Fruit fly (Drosophila melanogaster) whole organism, embryonic: Measurements from ENCODE around the gene Cpr62Ba.

Experiments
- CG10462 ChIP-seq: fragments of 200-800 bp; sonication (Bioruptor generic); optimal IDR thresholded peaks from 2 replicates; lab custom pipeline; 2016; ENCODE audit warnings: missing biosample characterization, missing genetic modification characterization
- CG12299 ChIP-seq: fragments of 200-800 bp; sonication (Bioruptor generic); optimal IDR thresholded peaks from 2 replicates; lab custom pipeline; 2018; ENCODE audit warnings: missing biosample characterization, mild to moderate bottlenecking, missing genetic modification characterization
- CG13296 ChIP-seq: fragments of 200-800 bp; sonication (Bioruptor generic); optimal IDR thresholded peaks from 3 replicates; lab custom pipeline; 2018; ENCODE audit warnings: missing biosample characterization, mild to moderate bottlenecking, missing genetic modification characterization
- CG13894 ChIP-seq: fragments of 200-800 bp; sonication (Bioruptor generic); optimal IDR thresholded peaks from 3 replicates; lab custom pipeline; 2018; ENCODE audit warnings: missing biosample characterization, mild to moderate bottlenecking, missing genetic modification characterization, moderate library complexity
- CG15479 ChIP-seq: fragments of 200-800 bp; sonication (Bioruptor generic); optimal IDR thresholded peaks from 3 replicates; lab custom pipeline; 2019; ENCODE audit warnings: missing biosample characterization, mild to moderate bottlenecking, missing genetic modification characterization, moderate library complexity
- CG1603 ChIP-seq: fragments of 200-800 bp; sonication (Bioruptor generic); optimal IDR thresholded peaks from 2 replicates; lab custom pipeline; 2019; ENCODE audit warnings: missing biosample characterization, mild to moderate bottlenecking, missing genetic modification characterization, moderate library complexity
- CG16813 ChIP-seq: fragments of 200-800 bp; sonication (Bioruptor generic); IDR thresholded peaks from 3 replicates; pipeline ENCODE4 v1.3.6; 2022; ENCODE audit warnings: missing biosample characterization, missing genetic modification characterization; ENCODE audit not compliant: partially characterized antibody
- CG17359 ChIP-seq: fragments of 200-800 bp; sonication (Bioruptor generic); optimal IDR thresholded peaks from 3 replicates; lab custom pipeline; 2018; ENCODE audit warnings: missing biosample characterization, mild to moderate bottlenecking, missing genetic modification characterization, moderate library complexity
- CG32772 ChIP-seq: fragments of 200-800 bp; sonication (Bioruptor generic); IDR thresholded peaks from 2 replicates; pipeline ENCODE4 v1.3.6; 2022; ENCODE audit warnings: missing biosample characterization, missing genetic modification characterization
- CG7357 ChIP-seq: fragments of 200-800 bp; sonication (Bioruptor generic); IDR thresholded peaks from 3 replicates; pipeline ENCODE4 v1.3.6; 2022; ENCODE audit warnings: missing biosample characterization, missing genetic modification characterization
- CG7928 ChIP-seq: fragments of 200-800 bp; sonication (Bioruptor generic); optimal IDR thresholded peaks from 2 replicates; lab custom pipeline; 2017; ENCODE audit warnings: missing biosample characterization, mild to moderate bottlenecking, missing genetic modification characterization
- CG7987 ChIP-seq: fragments of 200-800 bp; sonication (Bioruptor generic); optimal IDR thresholded peaks from 2 replicates; lab custom pipeline; 2018; ENCODE audit warnings: missing biosample characterization, mild to moderate bottlenecking, missing genetic modification characterization, moderate library complexity
- CG9797 ChIP-seq: fragments of 200-800 bp; sonication (Bioruptor generic); optimal IDR thresholded peaks from 3 replicates; lab custom pipeline; 2018; ENCODE audit warnings: missing biosample characterization, mild to moderate bottlenecking, missing genetic modification characterization
- CG9876 ChIP-seq: fragments of 200-800 bp; sonication (Bioruptor generic); optimal IDR thresholded peaks from 2 replicates; lab custom pipeline; 2016; ENCODE audit warnings: missing biosample characterization, missing genetic modification characterization
- CkIIα-i1 ChIP-seq: fragments of 200-800 bp; sonication (Bioruptor generic); IDR thresholded peaks from 2 replicates; pipeline ENCODE4 v1.3.6; 2022; ENCODE audit warnings: missing biosample characterization, missing genetic modification characterization
- CrebB ChIP-seq: fragments of 200-800 bp; sonication (Bioruptor generic); optimal IDR thresholded peaks from 3 replicates; lab custom pipeline; 2018; ENCODE audit warnings: missing biosample characterization, mild to moderate bottlenecking, missing genetic modification characterization
- D19A ChIP-seq: fragments of 200-800 bp; optimal IDR thresholded peaks from 3 replicates; lab custom pipeline; 2019; ENCODE audit warnings: missing biosample characterization, mild to moderate bottlenecking, missing genetic modification characterization, moderate library complexity
- HLHmδ ChIP-seq: fragments of 200-800 bp; sonication (Bioruptor generic); optimal IDR thresholded peaks from 2 replicates; lab custom pipeline; 2018; ENCODE audit warnings: missing biosample characterization, mild to moderate bottlenecking, missing genetic modification characterization, moderate library complexity
- HmgZ ChIP-seq: fragments of 200-800 bp; sonication (Bioruptor generic); optimal IDR thresholded peaks from 2 replicates; lab custom pipeline; 2018; ENCODE audit warnings: missing biosample characterization, mild to moderate bottlenecking, missing genetic modification characterization
- Kr ChIP-seq: fragments of 200-800 bp; sonication (Bioruptor generic); optimal IDR thresholded peaks from 2 replicates; lab custom pipeline; 2017; ENCODE audit warnings: missing biosample characterization, mild to moderate bottlenecking, missing genetic modification characterization
- Meics ChIP-seq: fragments of 200-800 bp; sonication (Bioruptor generic); optimal IDR thresholded peaks from 2 replicates; lab custom pipeline; 2017; ENCODE audit warnings: missing biosample characterization, mild to moderate bottlenecking, missing genetic modification characterization
- Mes4 ChIP-seq: fragments of 200-800 bp; sonication (Bioruptor generic); optimal IDR thresholded peaks from 2 replicates; lab custom pipeline; 2016; ENCODE audit warnings: missing biosample characterization, missing genetic modification characterization
- Nf-YB ChIP-seq: fragments of 200-800 bp; sonication (Bioruptor generic); optimal IDR thresholded peaks from 3 replicates; lab custom pipeline; 2019; ENCODE audit warnings: missing biosample characterization, mild to moderate bottlenecking, missing genetic modification characterization, moderate library complexity
- Optix ChIP-seq: fragments of 200-800 bp; sonication (Bioruptor generic); IDR thresholded peaks from 3 replicates; pipeline ENCODE4 v1.3.6; 2022; ENCODE audit warnings: missing biosample characterization, missing genetic modification characterization
- Poxn ChIP-seq: fragments of 200-800 bp; sonication (Bioruptor generic); IDR thresholded peaks from 2 replicates; pipeline ENCODE4 v1.3.6; 2022; ENCODE audit warnings: missing biosample characterization, missing genetic modification characterization
- TFAM ChIP-seq: fragments of 200-800 bp; sonication (Bioruptor generic); optimal IDR thresholded peaks from 2 replicates; lab custom pipeline; 2017; ENCODE audit warnings: missing biosample characterization, missing genetic modification characterization, inconsistent platforms
- bigmax ChIP-seq: fragments of 200-800 bp; sonication (Bioruptor generic); optimal IDR thresholded peaks from 2 replicates; lab custom pipeline; 2018; ENCODE audit warnings: missing biosample characterization, mild to moderate bottlenecking, missing genetic modification characterization
- chif ChIP-seq, 2 experiments: fragments of 200-800 bp; sonication (Bioruptor generic); optimal IDR thresholded peaks; 3 replicates each; lab custom pipeline; 2016; ENCODE audit warnings: missing biosample characterization in 2 of 2, missing genetic modification characterization in 2 of 2
- crp ChIP-seq, 2 experiments: fragments of 200-800 bp; sonication (Bioruptor generic); optimal IDR thresholded peaks; 2 replicates in 1 of 2; 3 replicates in 1 of 2; lab custom pipeline; 2017; ENCODE audit warnings: missing biosample characterization in 2 of 2, missing genetic modification characterization in 2 of 2, mild to moderate bottlenecking in 1 of 2, moderate library complexity in 1 of 2
- danr ChIP-seq: fragments of 200-800 bp; sonication (Bioruptor generic); IDR thresholded peaks from 2 replicates; pipeline ENCODE4 v1.3.6; 2022; ENCODE audit warnings: missing biosample characterization, missing genetic modification characterization
- dati ChIP-seq: fragments of 200-800 bp; sonication (Bioruptor generic); IDR thresholded peaks from 2 replicates; pipeline ENCODE4 v1.3.6; 2022; ENCODE audit warnings: missing biosample characterization, missing genetic modification characterization
- dysf ChIP-seq: fragments of 200-800 bp; sonication (Bioruptor generic); IDR thresholded peaks from 3 replicates; pipeline ENCODE4 v1.3.6; 2022; ENCODE audit warnings: missing biosample characterization, missing genetic modification characterization
- ftz-f1 ChIP-seq: fragments of 200-800 bp; sonication (Bioruptor generic); optimal IDR thresholded peaks from 2 replicates; lab custom pipeline; 2016; ENCODE audit warnings: missing biosample characterization, missing genetic modification characterization
- knrl ChIP-seq: fragments of 200-800 bp; sonication (Bioruptor generic); IDR thresholded peaks from 3 replicates; pipeline ENCODE4 v1.3.6; 2022; ENCODE audit warnings: missing biosample characterization, missing genetic modification characterization; ENCODE audit not compliant: partially characterized antibody
- org-1 ChIP-seq: fragments of 200-800 bp; sonication (Bioruptor generic); optimal IDR thresholded peaks from 2 replicates; lab custom pipeline; 2017; ENCODE audit warnings: missing biosample characterization, missing genetic modification characterization
- otp ChIP-seq: fragments of 200-800 bp; sonication (Bioruptor generic); IDR thresholded peaks from 3 replicates; pipeline ENCODE4, ENCODE4 v1.3.6; 2022; ENCODE audit warnings: missing biosample characterization, missing genetic modification characterization
- pum ChIP-seq: fragments of 200-800 bp; sonication (Bioruptor generic); optimal IDR thresholded peaks from 2 replicates; lab custom pipeline; 2016; ENCODE audit warnings: missing biosample characterization, missing genetic modification characterization
- salm ChIP-seq: fragments of 200-800 bp; sonication (Bioruptor generic); optimal IDR thresholded peaks from 2 replicates; lab custom pipeline; 2018; ENCODE audit warnings: missing biosample characterization, mild to moderate bottlenecking, missing genetic modification characterization
- scrt ChIP-seq: fragments of 200-800 bp; sonication (Bioruptor generic); optimal IDR thresholded peaks from 2 replicates; lab custom pipeline; 2018; ENCODE audit warnings: missing biosample characterization, mild to moderate bottlenecking, missing genetic modification characterization, moderate library complexity
- sim ChIP-seq: fragments of 200-800 bp; sonication (Bioruptor generic); IDR thresholded peaks from 2 replicates; pipeline ENCODE4 v1.3.6; 2022; ENCODE audit warnings: missing biosample characterization, missing genetic modification characterization
- sima ChIP-seq: fragments of 200-800 bp; sonication (Bioruptor generic); optimal IDR thresholded peaks from 2 replicates; lab custom pipeline; 2016; ENCODE audit warnings: missing biosample characterization, missing genetic modification characterization
- slp2 ChIP-seq: fragments of 200-800 bp; sonication (Bioruptor generic); optimal IDR thresholded peaks from 2 replicates; lab custom pipeline; 2016; ENCODE audit warnings: missing biosample characterization, missing genetic modification characterization
- tin ChIP-seq: fragments of 200-800 bp; sonication (Bioruptor generic); optimal IDR thresholded peaks from 3 replicates; lab custom pipeline; 2016; ENCODE audit warnings: missing biosample characterization, missing genetic modification characterization
- tio ChIP-seq: fragments of 200-800 bp; sonication (Bioruptor generic); optimal IDR thresholded peaks from 2 replicates; lab custom pipeline; 2017; ENCODE audit warnings: missing biosample characterization, missing genetic modification characterization, inconsistent platforms
- tll ChIP-seq, 2 experiments: fragments of 200-800 bp in 1 of 2; fragments of >200 bp in 1 of 2; sonication (Bioruptor generic) in 1 of 2; optimal IDR thresholded peaks; 2 replicates each; lab custom pipeline; 2017 to 2019; ENCODE audit warnings: missing biosample characterization in 2 of 2, missing genetic modification characterization in 2 of 2, mild to moderate bottlenecking in 1 of 2, moderate library complexity in 1 of 2
- tx ChIP-seq: fragments of 200-800 bp; sonication (Bioruptor generic); optimal IDR thresholded peaks from 2 replicates; lab custom pipeline; 2016; ENCODE audit warnings: missing biosample characterization, missing genetic modification characterization
- unc-4 ChIP-seq: fragments of 200-800 bp; sonication (Bioruptor generic); IDR thresholded peaks from 2 replicates; pipeline ENCODE4 v1.3.6; 2022; ENCODE audit warnings: missing biosample characterization, missing genetic modification characterization; ENCODE audit not compliant: partially characterized antibody
- vvl ChIP-seq: fragments of 200-800 bp; sonication (Bioruptor generic); IDR thresholded peaks from 2 replicates; pipeline ENCODE4 v1.3.6; 2022; ENCODE audit warnings: missing biosample characterization, missing genetic modification characterization
- zfh2 ChIP-seq: fragments of 200-800 bp; sonication (Bioruptor generic); optimal IDR thresholded peaks from 2 replicates; lab custom pipeline; 2016; ENCODE audit warnings: missing biosample characterization, missing genetic modification characterization

The Cpr62Ba gene

DNA sequence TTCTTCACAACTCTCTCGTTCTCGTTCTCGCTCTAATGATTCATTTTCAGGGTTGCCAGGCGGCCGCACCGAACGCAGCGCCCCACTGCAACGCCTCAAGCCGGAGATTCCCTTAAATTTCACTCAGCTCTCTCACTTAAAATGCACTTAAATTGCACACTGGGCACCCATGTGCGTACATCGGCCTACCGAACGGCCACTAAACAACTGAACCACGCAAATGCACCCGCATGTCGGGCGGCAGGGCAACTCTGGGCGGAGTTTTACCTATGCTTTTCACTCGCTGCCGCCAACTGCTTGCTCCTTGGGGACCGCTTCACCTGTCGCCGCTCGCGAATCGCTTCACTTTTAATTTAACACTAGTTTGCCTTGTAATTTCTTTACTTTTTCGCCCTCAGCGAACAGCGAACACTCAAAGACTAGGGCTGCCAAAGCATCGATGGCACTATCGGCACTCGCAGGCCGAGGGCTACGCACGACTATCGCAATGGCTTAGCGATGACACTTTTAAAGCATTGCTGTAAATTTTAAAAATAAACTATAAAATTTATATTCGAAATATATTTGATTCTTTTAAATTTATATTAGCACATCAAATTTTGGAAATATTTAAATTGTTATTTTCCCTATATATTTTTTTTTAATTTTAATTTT is 30.3 kb upstream of the Cpr62Ba start, which contains the start of gene Rap1 (continued):
- TF ChIP-seq unc-4 (GFP tag; lab: Robert Waterston, UW) (peak; percentile 91), CG12299 (tag; lab: Kevin White, UChicago) (no peak), Meics (GFP tag; lab: Kevin White, UChicago) (peak; percentile 75), Optix (0 out of 3 replicates have a peak, but pooled peaks have one; percentile 35), Mes4 (GFP tag; lab: Kevin White, UChicago) (peak; percentile 0), tll (GFP tag; optimal IDR thresholded peaks at IDR 0.05; lab: Kevin White, UChicago) (no peak), chif (GFP tag; optimal IDR thresholded peaks at IDR 0.05; lab: Kevin White, UChicago) (peak; percentile 9 to 11), tx (peak; percentile 48), dysf (GFP tag; lab: Robert Waterston, UW) (peak; percentile 77), ftz-f1 (peak; percentile 38), CG32772 (GFP tag; lab: Robert Waterston, UW) (peak; percentile 84), Kr (no peak), CG10462 (no peak), CrebB (tag; lab: Kevin White, UChicago) (no peak), tin (GFP tag; lab: Kevin White, UChicago) (peak; percentile 71), Nf-YB (GFP tag; lab: Kevin White, UChicago) (no peak), zfh2 (GFP tag; lab: Kevin White, UChicago) (peak; percentile 35), CG1603 (peak; percentile 42), HmgZ (peak; percentile 15), CG7987 (GFP tag; lab: Kevin White, UChicago) (no peak), slp2 (GFP tag; lab: Kevin White, UChicago) (peak; percentile 54), org-1 (GFP tag; lab: Kevin White, UChicago) (peak; percentile 16), dati (GFP tag; lab: Robert Waterston, UW) (0 out of 2 replicates have a peak, but pooled peaks have one; percentile 2), CG7928 (peak; percentile 91), CG16813 (GFP tag; lab: Robert Waterston, UW) (peak; percentile 97), scrt (peak; percentile 4), pum (peak; percentile 56), CG9797 (GFP tag; lab: Kevin White, UChicago) (peak; percentile 18), Poxn (GFP tag; lab: Robert Waterston, UW) (0 out of 2 replicates have a peak, but pooled peaks have one; percentile 26), CG9876 (GFP tag; lab: Kevin White, UChicago) (peak; percentile 42), CG7357 (GFP tag; lab: Robert Waterston, UW) (peak; percentile 15; the same call in 1 of the 3 replicates), CG17359 (tag; lab: Kevin White, UChicago) (peak; percentile 21), sim (GFP tag; lab: Robert Waterston, UW) (no peak), CkIIα-i1 (GFP tag; lab: Robert Waterston, UW) (no peak), tio (GFP tag; lab: Kevin White, UChicago) (no peak), danr (GFP tag; lab: Robert Waterston, UW) (0 out of 2 replicates have a peak, but pooled peaks have one; percentile 30), bigmax (GFP tag; lab: Kevin White, UChicago) (no peak), CG13894 (tag; lab: Kevin White, UChicago) (peak; percentile 40), HLHmδ (GFP tag; lab: Kevin White, UChicago) (no peak), salm (tag; lab: Kevin White, UChicago) (no peak), CG13296 (GFP tag; lab: Kevin White, UChicago) (peak; percentile 60), knrl (GFP tag; lab: Robert Waterston, UW) (peak; percentile 96), D19A (tag; lab: Kevin White, UChicago) (peak; percentile 36), sima (no peak), crp (GFP tag; optimal IDR thresholded peaks at IDR 0.05; lab: Kevin White, UChicago) (no peak), TFAM (GFP tag; lab: Kevin White, UChicago) (no peak), otp (GFP tag; lab: Robert Waterston, UW) (no peak), CG15479 (GFP tag; lab: Kevin White, UChicago) (no peak), vvl (GFP tag; lab: Robert Waterston, UW) (peak; percentile 81)
